Fruit fly (Drosophila melanogaster) whole organism, embryonic: Measurements from ENCODE around the gene unc-119.

ENCODE experiments used
- Atf3 ChIP-seq: fragments of 200-800 bp; sonication (Bioruptor generic); optimal IDR thresholded peaks from 3 replicates; lab custom pipeline; 2016; ENCODE audit warnings: missing biosample characterization, missing genetic modification characterization
- CG10321 ChIP-seq: fragments of 200-800 bp; sonication (Bioruptor generic); IDR thresholded peaks from 2 replicates; pipeline ENCODE4 v1.3.6; 2022; ENCODE audit warnings: missing biosample characterization, missing genetic modification characterization
- CG12219 ChIP-seq: fragments of 200-800 bp; sonication (Bioruptor generic); optimal IDR thresholded peaks from 3 replicates; lab custom pipeline; 2018; ENCODE audit warnings: missing biosample characterization, mild to moderate bottlenecking, missing genetic modification characterization
- CG12299 ChIP-seq: fragments of 200-800 bp; sonication (Bioruptor generic); optimal IDR thresholded peaks from 2 replicates; lab custom pipeline; 2018; ENCODE audit warnings: missing biosample characterization, mild to moderate bottlenecking, missing genetic modification characterization
- CG13624 ChIP-seq: fragments of 200-800 bp; sonication (Bioruptor generic); optimal IDR thresholded peaks from 2 replicates; lab custom pipeline; 2016; ENCODE audit warnings: missing biosample characterization, missing genetic modification characterization
- CG14441 ChIP-seq: fragments of 200-800 bp; sonication (Bioruptor generic); IDR thresholded peaks from 2 replicates; pipeline ENCODE4 v1.3.6; 2022; ENCODE audit warnings: missing biosample characterization, missing genetic modification characterization
- CG16863 ChIP-seq: fragments of 200-800 bp; sonication (Bioruptor generic); optimal IDR thresholded peaks from 3 replicates; lab custom pipeline; 2016; ENCODE audit warnings: missing biosample characterization, missing genetic modification characterization
- CG2116 ChIP-seq: fragments of 200-800 bp; sonication (Bioruptor generic); optimal IDR thresholded peaks from 3 replicates; lab custom pipeline; 2018; ENCODE audit warnings: missing biosample characterization, mild to moderate bottlenecking, missing genetic modification characterization
- CG30020 ChIP-seq: fragments of 200-800 bp; optimal IDR thresholded peaks from 2 replicates; lab custom pipeline; 2019; ENCODE audit warnings: missing biosample characterization, mild to moderate bottlenecking, missing genetic modification characterization, moderate library complexity
- CG31365 ChIP-seq: fragments of 200-800 bp; sonication (Bioruptor generic); optimal IDR thresholded peaks from 2 replicates; lab custom pipeline; 2018; ENCODE audit warnings: missing biosample characterization, mild to moderate bottlenecking, missing genetic modification characterization
- CG34376 ChIP-seq: fragments of 200-800 bp; sonication (Bioruptor generic); optimal IDR thresholded peaks from 2 replicates; lab custom pipeline; 2018; ENCODE audit warnings: missing biosample characterization, mild to moderate bottlenecking, missing genetic modification characterization
- CG3726 ChIP-seq: fragments of 200-800 bp; sonication (Bioruptor generic); IDR thresholded peaks from 3 replicates; pipeline ENCODE4, ENCODE4 v1.3.6; 2022; ENCODE audit warnings: missing biosample characterization, missing genetic modification characterization
- CG5180 ChIP-seq: fragments of 200-800 bp; sonication (Bioruptor generic); optimal IDR thresholded peaks from 3 replicates; lab custom pipeline; 2017; ENCODE audit warnings: missing biosample characterization, missing genetic modification characterization, mild to moderate bottlenecking, moderate library complexity, missing genetic modification reagents
- CG7556 ChIP-seq: fragments of 200-800 bp; sonication (Bioruptor generic); optimal IDR thresholded peaks from 2 replicates; lab custom pipeline; 2017; ENCODE audit warnings: missing biosample characterization, mild to moderate bottlenecking, missing genetic modification characterization
- CG8089 ChIP-seq: fragments of 200-800 bp; sonication (Bioruptor generic); optimal IDR thresholded peaks from 3 replicates; lab custom pipeline; 2016; ENCODE audit warnings: missing biosample characterization, missing genetic modification characterization
- CG9215 ChIP-seq: fragments of 200-800 bp; sonication (Bioruptor generic); IDR thresholded peaks from 2 replicates; pipeline ENCODE4 v1.3.6; 2022; ENCODE audit warnings: missing biosample characterization, missing genetic modification characterization
- CG9727 ChIP-seq: fragments of 200-800 bp; sonication (Bioruptor generic); optimal IDR thresholded peaks from 3 replicates; lab custom pipeline; 2017; ENCODE audit warnings: missing biosample characterization, mild to moderate bottlenecking, missing genetic modification characterization
- CG9817 ChIP-seq: fragments of 200-800 bp; sonication (Bioruptor generic); optimal IDR thresholded peaks from 2 replicates; lab custom pipeline; 2018; ENCODE audit warnings: missing biosample characterization, mild to moderate bottlenecking, missing genetic modification characterization, moderate library complexity
- Dp ChIP-seq: fragments of 200-800 bp; sonication (Bioruptor generic); optimal IDR thresholded peaks from 2 replicates; lab custom pipeline; 2018; ENCODE audit warnings: missing biosample characterization, mild to moderate bottlenecking, missing genetic modification characterization, moderate library complexity
- Fer1 ChIP-seq: fragments of 200-800 bp; sonication (Bioruptor generic); optimal IDR thresholded peaks from 2 replicates; lab custom pipeline; 2017; ENCODE audit warnings: missing biosample characterization, mild to moderate bottlenecking, missing genetic modification characterization
- Hand ChIP-seq: fragments of 200-800 bp; sonication (Bioruptor generic); optimal IDR thresholded peaks from 2 replicates; lab custom pipeline; 2017; ENCODE audit warnings: mild to moderate bottlenecking, missing biosample characterization, missing genetic modification reagents, missing genetic modification characterization
- HmgD ChIP-seq: fragments of 200-800 bp; sonication (Bioruptor generic); optimal IDR thresholded peaks from 3 replicates; lab custom pipeline; 2016; ENCODE audit warnings: missing biosample characterization, missing genetic modification characterization
- Hmr ChIP-seq: fragments of 200-800 bp; sonication (Bioruptor generic); optimal IDR thresholded peaks from 3 replicates; lab custom pipeline; 2017; ENCODE audit warnings: mild to moderate bottlenecking, missing biosample characterization, missing genetic modification reagents, missing genetic modification characterization
- Hr3 ChIP-seq: fragments of 200-800 bp; sonication (Bioruptor generic); optimal IDR thresholded peaks from 3 replicates; lab custom pipeline; 2016; ENCODE audit warnings: missing biosample characterization, missing genetic modification characterization
- Hr39 ChIP-seq: fragments of >200 bp; optimal IDR thresholded peaks from 2 replicates; lab custom pipeline; 2017
- NFAT ChIP-seq: fragments of 200-800 bp; sonication (Bioruptor generic); IDR thresholded peaks from 2 replicates; pipeline ENCODE4 v1.3.6; 2022; ENCODE audit warnings: missing biosample characterization, missing genetic modification characterization
- Neu2 ChIP-seq: fragments of 200-800 bp; sonication (Bioruptor generic); optimal IDR thresholded peaks from 3 replicates; lab custom pipeline; 2016; ENCODE audit warnings: missing biosample characterization, missing genetic modification characterization, borderline replicate concordance
- Rx ChIP-seq: fragments of 200-800 bp; sonication (Bioruptor generic); IDR thresholded peaks from 2 replicates; pipeline ENCODE4 v1.3.6; 2022; ENCODE audit warnings: missing biosample characterization, missing genetic modification characterization
- Six4 ChIP-seq: fragments of 200-800 bp; sonication (Bioruptor generic); optimal IDR thresholded peaks from 2 replicates; lab custom pipeline; 2016; ENCODE audit warnings: missing biosample characterization, missing genetic modification characterization
- amos ChIP-seq: fragments of 200-800 bp; sonication (Bioruptor generic); IDR thresholded peaks from 2 replicates; pipeline ENCODE4 v1.3.6; 2022; ENCODE audit warnings: missing biosample characterization, missing genetic modification characterization; ENCODE audit not compliant: partially characterized antibody
- bab2 ChIP-seq: fragments of 200-800 bp; sonication (Bioruptor generic); optimal IDR thresholded peaks from 2 replicates; lab custom pipeline; 2016; ENCODE audit warnings: missing biosample characterization, missing genetic modification characterization
- bcd ChIP-seq: fragments of 200-800 bp; sonication (Bioruptor generic); optimal IDR thresholded peaks from 2 replicates; lab custom pipeline; 2017; ENCODE audit warnings: missing biosample characterization, mild to moderate bottlenecking, missing genetic modification characterization
- br ChIP-seq: fragments of >200 bp; optimal IDR thresholded peaks from 2 replicates; lab custom pipeline; 2017
- bsh ChIP-seq, 2 experiments: fragments of 200-800 bp; sonication (Bioruptor generic); optimal IDR thresholded peaks; 2 replicates each; lab custom pipeline; 2017 to 2018; ENCODE audit warnings: mild to moderate bottlenecking in 2 of 2, missing biosample characterization in 2 of 2, missing genetic modification characterization in 2 of 2, moderate library complexity in 1 of 2
- cas ChIP-seq: fragments of 200-800 bp; sonication (Bioruptor generic); IDR thresholded peaks from 2 replicates; pipeline ENCODE4 v1.3.6; 2022; ENCODE audit warnings: missing biosample characterization, missing genetic modification characterization
- dati ChIP-seq: fragments of 200-800 bp; sonication (Bioruptor generic); IDR thresholded peaks from 2 replicates; pipeline ENCODE4 v1.3.6; 2022; ENCODE audit warnings: missing biosample characterization, missing genetic modification characterization
- dmrt11E ChIP-seq: fragments of 200-800 bp; sonication (Bioruptor generic); optimal IDR thresholded peaks from 3 replicates; lab custom pipeline; 2018; ENCODE audit warnings: missing biosample characterization, mild to moderate bottlenecking, missing genetic modification characterization, moderate library complexity
- dpn ChIP-seq, 2 experiments: fragments of 200-800 bp; sonication (Bioruptor generic); optimal IDR thresholded peaks; 3 replicates each; lab custom pipeline; 2016; ENCODE audit warnings: missing biosample characterization in 2 of 2, missing genetic modification characterization in 2 of 2
- emc ChIP-seq: fragments of 200-800 bp; sonication (Bioruptor generic); optimal IDR thresholded peaks from 2 replicates; lab custom pipeline; 2016; ENCODE audit warnings: missing biosample characterization, missing genetic modification characterization
- eve ChIP-seq, 2 experiments: fragments of >200 bp; optimal IDR thresholded peaks; 2 replicates each; lab custom pipeline; 2017; ENCODE audit warnings: missing biosample characterization in 2 of 2, missing genetic modification characterization in 2 of 2
- gro ChIP-seq: fragments of 200-800 bp; sonication (Bioruptor generic); optimal IDR thresholded peaks from 2 replicates; lab custom pipeline; 2016; ENCODE audit warnings: missing biosample characterization, missing genetic modification characterization
- jing ChIP-seq: fragments of 200-800 bp; sonication (Bioruptor generic); optimal IDR thresholded peaks from 2 replicates; lab custom pipeline; 2018; ENCODE audit warnings: missing biosample characterization, mild to moderate bottlenecking, missing genetic modification characterization
- lilli ChIP-seq: fragments of 200-800 bp; sonication (Bioruptor generic); optimal IDR thresholded peaks from 3 replicates; lab custom pipeline; 2016; ENCODE audit warnings: missing biosample characterization, missing genetic modification characterization
- otp ChIP-seq: fragments of 200-800 bp; sonication (Bioruptor generic); IDR thresholded peaks from 3 replicates; pipeline ENCODE4, ENCODE4 v1.3.6; 2022; ENCODE audit warnings: missing biosample characterization, missing genetic modification characterization
- pnt ChIP-seq: fragments of 200-800 bp; sonication (Bioruptor generic); optimal IDR thresholded peaks from 3 replicates; lab custom pipeline; 2016; ENCODE audit warnings: missing biosample characterization, missing genetic modification characterization
- pzg ChIP-seq: fragments of 200-800 bp; sonication (Bioruptor generic); optimal IDR thresholded peaks from 3 replicates; lab custom pipeline; 2018; ENCODE audit warnings: missing biosample characterization, mild to moderate bottlenecking, missing genetic modification characterization, moderate library complexity
- slp2 ChIP-seq: fragments of 200-800 bp; sonication (Bioruptor generic); optimal IDR thresholded peaks from 2 replicates; lab custom pipeline; 2016; ENCODE audit warnings: missing biosample characterization, missing genetic modification characterization
- sug ChIP-seq: fragments of 200-800 bp; optimal IDR thresholded peaks from 2 replicates; lab custom pipeline; 2019; ENCODE audit warnings: missing biosample characterization, mild to moderate bottlenecking, missing genetic modification characterization, moderate library complexity
- tup ChIP-seq: fragments of 200-800 bp; sonication (Bioruptor generic); optimal IDR thresholded peaks from 2 replicates; lab custom pipeline; 2016; ENCODE audit warnings: missing biosample characterization, mild to moderate bottlenecking, missing genetic modification characterization, moderate library complexity
- twi ChIP-seq: fragments of 200-800 bp; optimal IDR thresholded peaks from 2 replicates; lab custom pipeline; 2019; ENCODE audit warnings: missing biosample characterization, mild to moderate bottlenecking, missing genetic modification characterization, moderate library complexity
- unpg ChIP-seq: fragments of 200-800 bp; sonication (Bioruptor generic); optimal IDR thresholded peaks from 3 replicates; lab custom pipeline; 2018; ENCODE audit warnings: missing biosample characterization, mild to moderate bottlenecking, missing genetic modification characterization, moderate library complexity
- wek ChIP-seq: fragments of 200-800 bp; sonication (Bioruptor generic); optimal IDR thresholded peaks from 3 replicates; lab custom pipeline; 2018; ENCODE audit warnings: missing biosample characterization, mild to moderate bottlenecking, missing genetic modification characterization, moderate library complexity

The unc-119 gene

DNA sequence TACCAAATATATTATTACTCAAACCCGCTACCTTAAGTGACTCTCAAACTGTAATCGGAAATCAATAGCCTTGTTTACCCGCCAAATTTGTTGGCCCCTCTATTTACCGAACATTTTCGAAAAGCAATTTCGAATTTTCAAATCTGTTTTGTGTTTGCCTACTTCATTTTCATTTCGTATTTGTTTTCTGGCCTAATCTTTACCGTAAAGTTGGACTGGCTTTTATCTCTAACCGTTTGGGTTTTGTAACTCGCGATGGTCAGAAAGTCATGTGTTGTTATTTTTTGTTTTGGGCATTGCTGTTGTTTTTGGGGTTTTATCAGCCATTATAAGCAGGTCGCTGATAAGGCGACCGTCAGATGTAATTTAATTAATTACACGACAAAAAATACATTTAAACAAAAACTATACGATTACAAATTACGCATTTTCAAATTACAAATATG lies 42.2 kb upstream of the unc-119 start (continued):
- TF ChIP-seq Rx (no peak), CG5180 (GFP tag; lab: Kevin White, UChicago) (peak; percentile 53), CG9727 (GFP tag; lab: Kevin White, UChicago) (peak; percentile 33), pnt (GFP tag; lab: Kevin White, UChicago) (no peak), HmgD (no peak), sug (tag; lab: Kevin White, UChicago) (peak; percentile 37), slp2 (no peak), Hr3 (GFP tag; lab: Kevin White, UChicago) (no peak), Hand (GFP tag; lab: Kevin White, UChicago) (no peak), Neu2 (GFP tag; lab: Kevin White, UChicago) (no peak), cas (GFP tag; lab: Robert Waterston, UW) (no peak), NFAT (GFP tag; lab: Robert Waterston, UW) (no peak), CG34376 (peak; percentile 57), CG9215 (GFP tag; lab: Robert Waterston, UW) (no peak), CG9817 (tag; lab: Kevin White, UChicago) (no peak), CG10321 (GFP tag; lab: Robert Waterston, UW) (no peak), dati (no peak), otp (GFP tag; lab: Robert Waterston, UW) (peak; percentile 76; the same call in 2 of the 3 replicates), bab2 (GFP tag; lab: Kevin White, UChicago) (peak; percentile 42), CG3726 (GFP tag; lab: Robert Waterston, UW) (no peak), jing (GFP tag; lab: Kevin White, UChicago) (no peak), Hr39 (lab: Kevin White, UChicago) (no peak), tup (peak; percentile 65), Atf3 (peak; percentile 31), gro (GFP tag; lab: Kevin White, UChicago) (no peak), dpn (GFP tag; optimal IDR thresholded peaks at IDR 0.05; lab: Kevin White, UChicago) (peak in 1 of 2 experiments; percentile 14), unpg (GFP tag; lab: Kevin White, UChicago) (no peak), pzg (GFP tag; lab: Kevin White, UChicago) (no peak), lilli (GFP tag; lab: Kevin White, UChicago) (no peak), bcd (GFP tag; lab: Kevin White, UChicago) (peak; percentile 24), twi (tag; lab: Kevin White, UChicago) (peak; percentile 33), CG2116 (GFP tag; lab: Kevin White, UChicago) (peak; percentile 12), CG7556 (no peak), dmrt11E (tag; lab: Kevin White, UChicago) (peak; percentile 56), CG14441 (peak; percentile 41; the same call in 1 of the 2 replicates), CG12219 (peak; percentile 51), CG13624 (GFP tag; lab: Kevin White, UChicago) (no peak), CG8089 (GFP tag; lab: Kevin White, UChicago) (peak; percentile 62), Six4 (GFP tag; lab: Kevin White, UChicago) (peak; percentile 1), amos (GFP tag; lab: Robert Waterston, UW) (no peak), emc (GFP tag; lab: Kevin White, UChicago) (no peak), Fer1 (GFP tag; lab: Kevin White, UChicago) (peak; percentile 21), br (lab: Kevin White, UChicago) (no peak), CG12299 (tag; lab: Kevin White, UChicago) (no peak), Hmr (no peak), CG31365 (peak; percentile 12), eve (GFP tag; optimal IDR thresholded peaks at IDR 0.05; lab: Kevin White, UChicago) (peak in 1 of 2 experiments; percentile 68), Dp (no peak), bsh (GFP tag; optimal IDR thresholded peaks at IDR 0.05; lab: Kevin White, UChicago) (peak in 1 of 2 experiments; percentile 42), wek (GFP tag; lab: Kevin White, UChicago) (peak; percentile 78), CG30020 (tag; lab: Kevin White, UChicago) (no peak), CG16863 (GFP tag; lab: Kevin White, UChicago) (no peak)
